Fruit fly (Drosophila melanogaster) whole organism, embryonic: ENCODE results near the gene RpL27A.

Experiments used
- Antp ChIP-seq: fragments of 200-800 bp; sonication (Bioruptor generic); optimal IDR thresholded peaks from 3 replicates; lab custom pipeline; 2016; ENCODE audit warnings: missing biosample characterization, missing genetic modification characterization
- CG10209 ChIP-seq: fragments of 200-800 bp; sonication (Bioruptor generic); optimal IDR thresholded peaks from 3 replicates; lab custom pipeline; 2017; ENCODE audit warnings: missing biosample characterization, mild to moderate bottlenecking, missing genetic modification characterization, missing genetic modification reagents
- CG10274 ChIP-seq: fragments of 200-800 bp; sonication (Bioruptor generic); optimal IDR thresholded peaks from 3 replicates; lab custom pipeline; 2017; ENCODE audit warnings: missing biosample characterization, mild to moderate bottlenecking, missing genetic modification characterization
- CG10543 ChIP-seq: fragments of 200-800 bp; sonication (Bioruptor generic); optimal IDR thresholded peaks from 3 replicates; lab custom pipeline; 2017; ENCODE audit warnings: missing biosample characterization, mild to moderate bottlenecking, missing genetic modification characterization, moderate library complexity
- CG10654 ChIP-seq: fragments of 200-800 bp; sonication (Bioruptor generic); optimal IDR thresholded peaks from 2 replicates; lab custom pipeline; 2016; ENCODE audit warnings: missing biosample characterization, missing genetic modification characterization
- CG10959 ChIP-seq: fragments of 200-800 bp; sonication (Bioruptor generic); IDR thresholded peaks from 2 replicates; pipeline ENCODE4 v1.3.6; 2022; ENCODE audit warnings: missing biosample characterization, missing genetic modification characterization
- CG11696 ChIP-seq: fragments of 200-800 bp; sonication (Bioruptor generic); IDR thresholded peaks from 2 replicates; pipeline ENCODE4 v1.3.6; 2022; ENCODE audit warnings: missing biosample characterization, missing genetic modification characterization
- CG12155 ChIP-seq: fragments of 200-800 bp; sonication (Bioruptor generic); optimal IDR thresholded peaks from 3 replicates; lab custom pipeline; 2016; ENCODE audit warnings: missing biosample characterization, missing genetic modification characterization
- CG1233 ChIP-seq: fragments of 200-800 bp; sonication (Bioruptor generic); optimal IDR thresholded peaks from 4 replicates; lab custom pipeline; 2018; ENCODE audit warnings: missing biosample characterization, mild to moderate bottlenecking, missing genetic modification characterization
- CG14050 ChIP-seq: fragments of 200-800 bp; sonication (Bioruptor generic); IDR thresholded peaks from 3 replicates; pipeline ENCODE4 v1.3.6; 2022; ENCODE audit warnings: missing biosample characterization, missing genetic modification characterization
- CG14710 ChIP-seq: fragments of 200-800 bp; sonication (Bioruptor generic); optimal IDR thresholded peaks from 3 replicates; lab custom pipeline; 2019; ENCODE audit warnings: missing biosample characterization, mild to moderate bottlenecking, missing genetic modification characterization, moderate library complexity
- CG17186 ChIP-seq: fragments of 200-800 bp; sonication (Bioruptor generic); optimal IDR thresholded peaks from 3 replicates; lab custom pipeline; 2017; ENCODE audit warnings: missing biosample characterization, missing genetic modification reagents, missing genetic modification characterization
- CG2712 ChIP-seq: fragments of 200-800 bp; optimal IDR thresholded peaks from 3 replicates; lab custom pipeline; 2019; ENCODE audit warnings: missing biosample characterization, mild to moderate bottlenecking, missing genetic modification characterization, moderate library complexity
- CG30403 ChIP-seq: fragments of 200-800 bp; sonication (Bioruptor generic); optimal IDR thresholded peaks from 3 replicates; lab custom pipeline; 2016; ENCODE audit warnings: missing biosample characterization, missing genetic modification characterization
- CG31441 ChIP-seq: fragments of 200-800 bp; sonication (Bioruptor generic); IDR thresholded peaks from 2 replicates; pipeline ENCODE4 v1.3.6; 2022; ENCODE audit warnings: missing biosample characterization, missing genetic modification characterization
- CG3281 ChIP-seq: fragments of 200-800 bp; sonication (Bioruptor generic); optimal IDR thresholded peaks from 3 replicates; lab custom pipeline; 2017; ENCODE audit warnings: missing biosample characterization, mild to moderate bottlenecking, missing genetic modification characterization
- CG3995 ChIP-seq: fragments of 200-800 bp; sonication (Bioruptor generic); optimal IDR thresholded peaks from 3 replicates; lab custom pipeline; 2016; ENCODE audit warnings: missing biosample characterization, missing genetic modification characterization
- CG4404 ChIP-seq: fragments of 200-800 bp; sonication (Bioruptor generic); IDR thresholded peaks from 2 replicates; pipeline ENCODE4 v1.3.6; 2022; ENCODE audit warnings: missing biosample characterization, missing genetic modification characterization
- CG6175 ChIP-seq: fragments of 200-800 bp; sonication (Bioruptor generic); IDR thresholded peaks from 3 replicates; pipeline ENCODE4 v1.3.6; 2022; ENCODE audit warnings: missing biosample characterization, missing genetic modification characterization
- CG6765 ChIP-seq: fragments of 200-800 bp; sonication (Bioruptor generic); optimal IDR thresholded peaks from 3 replicates; lab custom pipeline; 2017; ENCODE audit warnings: missing biosample characterization, mild to moderate bottlenecking, missing genetic modification characterization
- CG6813 ChIP-seq: fragments of 200-800 bp; sonication (Bioruptor generic); optimal IDR thresholded peaks from 2 replicates; lab custom pipeline; 2017; ENCODE audit warnings: missing biosample characterization, missing genetic modification characterization, mild to moderate bottlenecking, moderate library complexity, missing genetic modification reagents
- CG7372 ChIP-seq: fragments of 200-800 bp; sonication (Bioruptor generic); IDR thresholded peaks from 2 replicates; pipeline ENCODE4 v1.3.6; 2022; ENCODE audit warnings: missing biosample characterization, missing genetic modification characterization
- CG8089 ChIP-seq: fragments of 200-800 bp; sonication (Bioruptor generic); optimal IDR thresholded peaks from 3 replicates; lab custom pipeline; 2016; ENCODE audit warnings: missing biosample characterization, missing genetic modification characterization
- CG8388 ChIP-seq: fragments of 200-800 bp; sonication (Bioruptor generic); optimal IDR thresholded peaks from 2 replicates; lab custom pipeline; 2019; ENCODE audit warnings: missing biosample characterization, mild to moderate bottlenecking, missing genetic modification characterization, moderate library complexity
- CG9609 ChIP-seq: fragments of 200-800 bp; sonication (Bioruptor generic); optimal IDR thresholded peaks from 3 replicates; lab custom pipeline; 2016; ENCODE audit warnings: missing biosample characterization, missing genetic modification characterization
- CkIIα-i1 ChIP-seq: fragments of 200-800 bp; sonication (Bioruptor generic); IDR thresholded peaks from 2 replicates; pipeline ENCODE4 v1.3.6; 2022; ENCODE audit warnings: missing biosample characterization, missing genetic modification characterization
- ERR ChIP-seq: fragments of 200-800 bp; sonication (Bioruptor generic); optimal IDR thresholded peaks from 2 replicates; lab custom pipeline; 2016; ENCODE audit warnings: missing biosample characterization, missing genetic modification characterization
- Eip74EF ChIP-seq, 2 experiments: fragments of 200-800 bp in 1 of 2; fragments of >200 bp in 1 of 2; sonication (Bioruptor generic) in 1 of 2; optimal IDR thresholded peaks; 2 replicates each; lab custom pipeline; 2017 to 2019; ENCODE audit warnings: missing biosample characterization in 2 of 2, missing genetic modification characterization in 2 of 2, mild to moderate bottlenecking in 1 of 2, moderate library complexity in 1 of 2
- Fer1 ChIP-seq: fragments of 200-800 bp; sonication (Bioruptor generic); optimal IDR thresholded peaks from 2 replicates; lab custom pipeline; 2017; ENCODE audit warnings: missing biosample characterization, mild to moderate bottlenecking, missing genetic modification characterization
- Hr39 ChIP-seq: fragments of >200 bp; optimal IDR thresholded peaks from 2 replicates; lab custom pipeline; 2017
- Hsf ChIP-seq: fragments of 200-800 bp; sonication (Bioruptor generic); optimal IDR thresholded peaks from 3 replicates; lab custom pipeline; 2016; ENCODE audit warnings: missing biosample characterization, missing genetic modification characterization
- Med ChIP-seq: fragments of 200-800 bp; sonication (Bioruptor generic); peaks from one replicate; lab custom pipeline; 2016; ENCODE audit warnings: missing biosample characterization, missing genetic modification characterization, mild to moderate bottlenecking, inconsistent platforms, moderate library complexity
- Oli ChIP-seq: fragments of 200-800 bp; sonication (Bioruptor generic); optimal IDR thresholded peaks from 2 replicates; lab custom pipeline; 2018; ENCODE audit warnings: missing biosample characterization, mild to moderate bottlenecking, missing genetic modification characterization, moderate library complexity
- Stat92E ChIP-seq, 3 experiments: fragments of >200 bp in 2 of 3; fragments of 200-800 bp in 1 of 3; sonication (Bioruptor generic) in 1 of 3; optimal IDR thresholded peaks; 2 replicates each; lab custom pipeline; 2017 to 2019; ENCODE audit warnings: missing biosample characterization in 3 of 3, missing genetic modification characterization in 3 of 3, mild to moderate bottlenecking in 1 of 3, moderate library complexity in 1 of 3
- Trl ChIP-seq, 3 experiments: fragments of >200 bp in 2 of 3; fragments of 200-800 bp in 1 of 3; sonication (Bioruptor generic) in 1 of 3; optimal IDR thresholded peaks; 2 replicates in 1 of 3; 3 replicates in 2 of 3; lab custom pipeline; 2016 to 2017; ENCODE audit warnings: missing biosample characterization in 1 of 3, missing genetic modification characterization in 1 of 3
- bsh ChIP-seq, 2 experiments: fragments of 200-800 bp; sonication (Bioruptor generic); optimal IDR thresholded peaks; 2 replicates each; lab custom pipeline; 2017 to 2018; ENCODE audit warnings: mild to moderate bottlenecking in 2 of 2, missing biosample characterization in 2 of 2, missing genetic modification characterization in 2 of 2, moderate library complexity in 1 of 2
- gt ChIP-seq: fragments of 200-800 bp; sonication (Bioruptor generic); IDR thresholded peaks from 2 replicates; pipeline ENCODE4 v1.3.6; 2022; ENCODE audit warnings: missing biosample characterization, missing genetic modification characterization
- h ChIP-seq: fragments of >200 bp; optimal IDR thresholded peaks from 2 replicates; lab custom pipeline; 2017
- ham ChIP-seq: fragments of 200-800 bp; sonication (Bioruptor generic); IDR thresholded peaks from 2 replicates; pipeline ENCODE4 v1.3.6; 2022; ENCODE audit warnings: missing biosample characterization, missing genetic modification characterization
- insv ChIP-seq, 2 experiments: fragments of 200-800 bp; sonication (Bioruptor generic); optimal IDR thresholded peaks; 3 replicates each; lab custom pipeline; 2016 to 2018; ENCODE audit warnings: missing biosample characterization in 2 of 2, missing genetic modification characterization in 2 of 2
- peb ChIP-seq: fragments of 200-800 bp; sonication (Bioruptor generic); IDR thresholded peaks from 2 replicates; pipeline ENCODE4 v1.3.6; 2022; ENCODE audit warnings: missing biosample characterization, missing genetic modification characterization
- phol ChIP-seq: fragments of 200-800 bp; sonication (Bioruptor generic); optimal IDR thresholded peaks from 3 replicates; lab custom pipeline; 2018; ENCODE audit warnings: missing biosample characterization, mild to moderate bottlenecking, missing genetic modification characterization, moderate library complexity
- pita ChIP-seq: fragments of 200-800 bp; sonication (Bioruptor generic); optimal IDR thresholded peaks from 2 replicates; lab custom pipeline; 2017; ENCODE audit warnings: missing biosample characterization, mild to moderate bottlenecking, missing genetic modification characterization
- prd ChIP-seq, 3 experiments: fragments of >200 bp in 2 of 3; fragments of 200-800 bp in 1 of 3; sonication (Bioruptor generic) in 1 of 3; optimal IDR thresholded peaks in 2 of 3; IDR thresholded peaks in 1 of 3; 2 replicates in 2 of 3; 3 replicates in 1 of 3; pipeline versions ENCODE4 v1.3.6 to Lab custom; 2017 to 2022; ENCODE audit warnings: missing biosample characterization in 1 of 3, missing genetic modification characterization in 1 of 3
- slou ChIP-seq: fragments of 200-800 bp; sonication (Bioruptor generic); optimal IDR thresholded peaks from 3 replicates; lab custom pipeline; 2016; ENCODE audit warnings: missing biosample characterization, missing genetic modification characterization
- so ChIP-seq: fragments of 200-800 bp; sonication (Bioruptor generic); IDR thresholded peaks from 3 replicates; pipeline ENCODE4 v1.3.6; 2022; ENCODE audit warnings: missing biosample characterization, missing genetic modification characterization
- toy ChIP-seq: fragments of 200-800 bp; sonication (Bioruptor generic); IDR thresholded peaks from 2 replicates; pipeline ENCODE4 v1.3.6; 2022; ENCODE audit warnings: missing biosample characterization, missing genetic modification characterization

RpL27A gene

dm6 chr2L:4458119-4459056 lies at the start of gene RpL27A (continued):
- TF ChIP-seq Stat92E (GFP tag; optimal IDR thresholded peaks at IDR 0.05; lab: Kevin White, UChicago): peak in 1 of 3 experiments; percentile 46
- TF ChIP-seq peb: peak; percentile 59
- TF ChIP-seq CG4404 (GFP tag; lab: Robert Waterston, UW): peak; percentile 13; the same call in 1 of the 2 replicates
- peak; percentile 34; the same call in 1 of the 2 replicates for TF ChIP-seq gt (GFP tag; lab: Robert Waterston, UW)
- peak; percentile 45 for TF ChIP-seq CG17186
- TF ChIP-seq insv (GFP tag; optimal IDR thresholded peaks at IDR 0.05; lab: Kevin White, UChicago): peak in 1 of 2 experiments; percentile 54
- peak; percentile 84 for TF ChIP-seq CG10209 (GFP tag; lab: Kevin White, UChicago)
- TF ChIP-seq prd (optimal IDR thresholded peaks at IDR 0.05; lab: Kevin White, UChicago): no peak
- peak; percentile 65 for TF ChIP-seq prd (GFP tag; IDR thresholded peaks at IDR 0.05; lab: Robert Waterston, UW)
- peak; percentile 34 for TF ChIP-seq CG10654 (GFP tag; lab: Kevin White, UChicago)
- TF ChIP-seq CG2712 (tag; lab: Kevin White, UChicago): peak; percentile 71
- no peak; the same call in 1 of the 2 replicates for TF ChIP-seq toy
- peak; percentile 83 for TF ChIP-seq CG6813
- no peak for TF ChIP-seq Trl (optimal IDR thresholded peaks at IDR 0.05; lab: Kevin White, UChicago)
- peak; percentile 86 for TF ChIP-seq Trl (GFP tag; optimal IDR thresholded peaks at IDR 0.05; lab: Kevin White, UChicago)
- peak; percentile 78 for TF ChIP-seq CG1233 (GFP tag; lab: Kevin White, UChicago)
- TF ChIP-seq bsh (GFP tag; optimal IDR thresholded peaks at IDR 0.05; lab: Kevin White, UChicago): peak; percentile 43 to 66
- peak; percentile 81 for TF ChIP-seq CG3281 (GFP tag; lab: Kevin White, UChicago)
- TF ChIP-seq CG30403 (GFP tag; lab: Kevin White, UChicago): peak; percentile 67
- TF ChIP-seq CG12155: peak; percentile 15
- TF ChIP-seq Fer1 (GFP tag; lab: Kevin White, UChicago): peak; percentile 81
- TF ChIP-seq so: peak; percentile 64; the same call in 2 of the 3 replicates
- TF ChIP-seq slou: peak; percentile 63
- peak; percentile 49 for TF ChIP-seq Antp (GFP tag; lab: Kevin White, UChicago)
- TF ChIP-seq Eip74EF (GFP tag; optimal IDR thresholded peaks at IDR 0.05; lab: Kevin White, UChicago): peak in 1 of 2 experiments; percentile 62
- TF ChIP-seq CG10959 (GFP tag; lab: Robert Waterston, UW): peak; percentile 52
- TF ChIP-seq CG8388: peak; percentile 55
- peak; percentile 77 for TF ChIP-seq CG7372 (GFP tag; lab: Robert Waterston, UW)
- TF ChIP-seq CG3995 (GFP tag; lab: Kevin White, UChicago): peak; percentile 47
- peak; percentile 67 for TF ChIP-seq CG6175 (GFP tag; lab: Robert Waterston, UW)
- TF ChIP-seq Hr39: no peak
- peak; percentile 57 for TF ChIP-seq ERR (GFP tag; lab: Kevin White, UChicago)
- TF ChIP-seq Hsf (GFP tag; lab: Kevin White, UChicago): peak; percentile 69
- peak; percentile 98 for TF ChIP-seq Med (GFP tag; lab: Kevin White, UChicago)
- no peak for TF ChIP-seq h (lab: Kevin White, UChicago)
- TF ChIP-seq ham: peak; percentile 9; the same call in 1 of the 2 replicates
- peak; percentile 72 for TF ChIP-seq CG8089 (GFP tag; lab: Kevin White, UChicago)
- TF ChIP-seq CkIIα-i1 (GFP tag; lab: Robert Waterston, UW): peak; percentile 60; the same call in 1 of the 2 replicates
- TF ChIP-seq pita (GFP tag; lab: Kevin White, UChicago): peak; percentile 70
- TF ChIP-seq CG10543 (GFP tag; lab: Kevin White, UChicago): peak; percentile 84
- peak; percentile 91 for TF ChIP-seq phol (tag; lab: Kevin White, UChicago)
- peak; percentile 77 for TF ChIP-seq CG11696 (GFP tag; lab: Robert Waterston, UW)
- peak; percentile 83 for TF ChIP-seq CG31441 (GFP tag; lab: Robert Waterston, UW)
- TF ChIP-seq CG6765 (GFP tag; lab: Kevin White, UChicago): peak; percentile 84
- TF ChIP-seq CG10274 (GFP tag; lab: Kevin White, UChicago): peak; percentile 61
- TF ChIP-seq CG9609 (GFP tag; lab: Kevin White, UChicago): peak; percentile 48
- TF ChIP-seq Oli (tag; lab: Kevin White, UChicago): peak; percentile 66
- peak; percentile 70 for TF ChIP-seq CG14050 (GFP tag; lab: Robert Waterston, UW)
- peak; percentile 79 for TF ChIP-seq CG14710
